Worm (Caenorhabditis elegans) whole organism, midembryonic: ENCODE measurements around the gene C15B12.1.

ENCODE experiments used
- T22C8.4 ChIP-seq: fragments of 200-800 bp; sonication (Bioruptor generic); IDR thresholded peaks from 2 replicates; pipeline ENCODE4 v1.3.6; 2022; ENCODE audit warnings: missing genetic modification characterization, missing compliant biosample characterization
- cog-1 ChIP-seq: sonication (generic microtip); optimal IDR thresholded peaks from 2 replicates; lab custom pipeline; 2016; ENCODE audit warnings: missing genetic modification characterization, missing compliant biosample characterization
- flt-1 ChIP-seq: fragments of 200-800 bp; sonication (Bioruptor generic); IDR thresholded peaks from 2 replicates; pipeline ENCODE4 v1.3.6; 2022; ENCODE audit warnings: missing genetic modification characterization, missing compliant biosample characterization
- klf-2 ChIP-seq: fragments of 200-800 bp; sonication (Bioruptor generic); conservative IDR thresholded peaks from 2 replicates; pipeline ENCODE4 v1.3.6; 2022; ENCODE audit warnings: missing genetic modification reagents, missing genetic modification characterization, missing compliant biosample characterization
- med-1 ChIP-seq: sonication (generic microtip); optimal IDR thresholded peaks from 2 replicates; lab custom pipeline; 2017; ENCODE audit warnings: missing genetic modification characterization, mild to moderate bottlenecking, missing compliant biosample characterization, antibody characterized with exemption, missing genetic modification reagents; ENCODE audit not compliant: insufficient read depth
- ref-1 ChIP-seq: fragments of 200-800 bp; sonication (Bioruptor generic); conservative IDR thresholded peaks from 2 replicates; pipeline ENCODE4 v1.3.6; 2022; ENCODE audit warnings: missing genetic modification reagents, missing genetic modification characterization, missing compliant biosample characterization
- tab-1 ChIP-seq: fragments of 200-800 bp; sonication (Bioruptor generic); IDR thresholded peaks from 2 replicates; pipeline ENCODE4 v1.3.6; 2022; ENCODE audit warnings: missing genetic modification characterization, missing compliant biosample characterization
- ztf-23 ChIP-seq: fragments of 200-800 bp; sonication (Bioruptor generic); IDR thresholded peaks from 2 replicates; pipeline ENCODE4 v1.3.6; 2022; ENCODE audit warnings: missing genetic modification reagents, missing genetic modification characterization, missing compliant biosample characterization

DNA sequence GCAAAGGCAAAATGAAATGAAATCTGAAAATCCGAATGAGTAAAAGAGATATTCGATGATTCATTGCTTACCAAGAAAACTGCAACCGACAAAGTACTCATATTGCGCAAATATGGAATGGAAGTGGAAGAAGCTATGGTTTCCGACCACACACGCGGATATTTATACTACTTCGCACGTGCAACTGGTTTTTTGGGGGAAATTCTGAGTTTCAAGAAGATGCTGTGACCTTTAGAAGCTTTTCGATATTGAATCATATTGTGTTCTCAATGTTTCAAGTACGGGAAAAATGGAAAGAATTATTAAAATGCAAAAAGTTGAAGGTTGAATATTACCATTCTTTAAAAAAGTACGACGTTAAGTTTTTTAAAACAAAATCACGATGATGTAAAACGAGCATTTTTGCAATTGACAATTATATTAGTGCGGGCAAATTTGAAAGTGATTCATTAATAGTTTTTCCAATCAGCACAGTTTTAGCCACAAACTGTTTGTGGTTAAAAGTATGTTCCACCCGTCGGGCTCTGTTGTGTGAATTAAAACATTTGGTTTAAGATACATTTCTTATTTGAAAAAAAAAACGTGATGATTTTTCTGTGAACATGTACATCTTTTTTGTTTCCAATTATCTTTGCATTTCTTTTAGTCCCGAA is 25.6 kb upstream of the C15B12.1 start, which contains the start of the genes grl-6 and K10C2.6:
- TF ChIP-seq T22C8.4 (GFP tag; lab: Robert Waterston, UW) (no peak), tab-1 (no peak), klf-2 (GFP tag; lab: Robert Waterston, UW) (no peak), flt-1 (GFP tag; lab: Robert Waterston, UW) (no peak), ref-1 (no peak), cog-1 (no peak), med-1 (GFP tag; lab: Kevin White, UChicago) (no peak), ztf-23 (GFP tag; lab: Robert Waterston, UW) (no peak)
